Worm (Caenorhabditis elegans) whole organism, L1 larva: ENCODE measurements around the gene C05E4.12.

Source experiments
- C04F5.9 ChIP-seq: sonication (generic microtip); optimal IDR thresholded peaks from 2 replicates; lab custom pipeline; 2016; ENCODE audit warnings: missing genetic modification characterization, missing compliant biosample characterization
- C16A3.4 ChIP-seq: fragments of 150-350 bp; optimal IDR thresholded peaks from 2 replicates; lab custom pipeline; 2014; ENCODE audit warnings: missing biosample characterization, missing genetic modification characterization
- Y116A8C.19 ChIP-seq: sonication (generic microtip); optimal IDR thresholded peaks from 2 replicates; lab custom pipeline; 2016; ENCODE audit warnings: missing compliant biosample characterization, missing genetic modification characterization, borderline replicate concordance
- aly-2 ChIP-seq: fragments of 150-350 bp; optimal IDR thresholded peaks from 2 replicates; lab custom pipeline; 2014; ENCODE audit warnings: missing biosample characterization, missing genetic modification characterization
- ama-1 ChIP-seq: fragments of 150-350 bp; optimal IDR thresholded peaks from 2 replicates; lab custom pipeline; 2014
- ceh-88 ChIP-seq: fragments of 200-800 bp; sonication (Bioruptor generic); IDR thresholded peaks from 2 replicates; pipeline ENCODE4 v1.3.6; 2022; ENCODE audit warnings: missing genetic modification characterization, missing compliant biosample characterization
- ces-1 ChIP-seq: fragments of 150-350 bp; optimal IDR thresholded peaks from 2 replicates; lab custom pipeline; 2014; ENCODE audit warnings: missing biosample characterization, missing genetic modification reagents, missing genetic modification characterization
- efl-1 ChIP-seq, 4 experiments: fragments of 150-350 bp; optimal IDR thresholded peaks in 3 of 4; peaks in 1 of 4; 1 replicate in 1 of 4; 2 replicates in 3 of 4; lab custom pipeline; 2014; ENCODE audit warnings: missing biosample characterization in 2 of 4, missing genetic modification characterization in 2 of 4, missing genetic modification reagents in 2 of 4
- efl-3 ChIP-seq: fragments of 200-800 bp; sonication (Bioruptor generic); optimal IDR thresholded peaks from 2 replicates; lab custom pipeline; 2018; ENCODE audit warnings: mild to moderate bottlenecking, missing genetic modification characterization, missing compliant biosample characterization
- egl-27 ChIP-seq, 2 experiments: fragments of 150-350 bp in 1 of 2; sonication (generic microtip); optimal IDR thresholded peaks; 3 replicates each; lab custom pipeline; 2017 to 2018; ENCODE audit warnings: missing biosample characterization in 2 of 2, missing genetic modification characterization in 2 of 2, missing genetic modification reagents in 2 of 2
- elt-3 ChIP-seq, 6 experiments: fragments of 150-350 bp in 1 of 6; sonication (generic microtip); optimal IDR thresholded peaks; 2 replicates each; lab custom pipeline; 2017 to 2018; ENCODE audit warnings: missing biosample characterization in 6 of 6, missing genetic modification characterization in 6 of 6, inconsistent platforms in 1 of 6
- ets-5 ChIP-seq: fragments of 200-800 bp; sonication (Bioruptor generic); IDR thresholded peaks from 2 replicates; pipeline ENCODE4 v1.3.6; 2022; ENCODE audit warnings: missing genetic modification characterization, missing compliant biosample characterization
- grh-1 ChIP-seq: fragments of 200-800 bp; sonication (Bioruptor generic); IDR thresholded peaks from 2 replicates; pipeline ENCODE4 v1.3.6; 2022; ENCODE audit warnings: missing genetic modification reagents, missing genetic modification characterization, missing compliant biosample characterization
- irx-1 ChIP-seq: sonication (generic microtip); optimal IDR thresholded peaks from 2 replicates; lab custom pipeline; 2016; ENCODE audit warnings: missing genetic modification characterization, missing compliant biosample characterization
- isw-1 ChIP-seq: fragments of 200-800 bp; sonication (Bioruptor generic); IDR thresholded peaks from 2 replicates; pipeline ENCODE4 v1.3.6; 2022; ENCODE audit warnings: missing genetic modification characterization, missing compliant biosample characterization
- jun-1 ChIP-seq: fragments of 150-350 bp; optimal IDR thresholded peaks from 2 replicates; lab custom pipeline; 2014; ENCODE audit warnings: missing biosample characterization, missing genetic modification reagents, missing genetic modification characterization
- lin-13 ChIP-seq: fragments of 150-350 bp; optimal IDR thresholded peaks from 2 replicates; lab custom pipeline; 2014; ENCODE audit warnings: missing biosample characterization, missing genetic modification reagents, missing genetic modification characterization
- lin-14 ChIP-seq: fragments of 200-800 bp; sonication (Bioruptor generic); optimal IDR thresholded peaks from 2 replicates; lab custom pipeline; 2018; ENCODE audit warnings: mild to moderate bottlenecking, missing genetic modification characterization, moderate library complexity, missing compliant biosample characterization
- mdl-1 ChIP-seq, 2 experiments: fragments of 150-350 bp; optimal IDR thresholded peaks; 2 replicates each; lab custom pipeline; 2014 to 2017; ENCODE audit warnings: missing biosample characterization in 2 of 2, missing genetic modification characterization in 2 of 2, inconsistent platforms in 1 of 2
- mef-2 ChIP-seq: fragments of 150-350 bp; optimal IDR thresholded peaks from 2 replicates; lab custom pipeline; 2014; ENCODE audit warnings: missing biosample characterization, missing genetic modification characterization
- mep-1 ChIP-seq: fragments of 150-350 bp; optimal IDR thresholded peaks from 2 replicates; lab custom pipeline; 2014; ENCODE audit warnings: missing biosample characterization, missing genetic modification characterization
- nhr-11 ChIP-seq: fragments of 150-350 bp; optimal IDR thresholded peaks from 2 replicates; lab custom pipeline; 2014; ENCODE audit warnings: missing biosample characterization, missing genetic modification characterization
- nhr-71 ChIP-seq: sonication (generic microtip); optimal IDR thresholded peaks from 2 replicates; lab custom pipeline; 2016; ENCODE audit warnings: mild to moderate bottlenecking, missing genetic modification characterization, moderate library complexity, missing compliant biosample characterization
- nhr-84 ChIP-seq: sonication (generic microtip); optimal IDR thresholded peaks from 2 replicates; lab custom pipeline; 2017; ENCODE audit warnings: missing biosample characterization, missing genetic modification characterization
- nhr-85 ChIP-seq: sonication (generic microtip); peaks from one replicate; lab custom pipeline; 2016; ENCODE audit warnings: missing genetic modification characterization, inconsistent platforms, missing compliant biosample characterization
- nhr-90 ChIP-seq: sonication (generic microtip); optimal IDR thresholded peaks from 2 replicates; lab custom pipeline; 2016; ENCODE audit warnings: mild to moderate bottlenecking, missing genetic modification characterization, missing compliant biosample characterization; ENCODE audit not compliant: poor library complexity
- pax-3 ChIP-seq: fragments of 200-800 bp; sonication (Bioruptor generic); optimal IDR thresholded peaks from 2 replicates; lab custom pipeline; 2018; ENCODE audit warnings: mild to moderate bottlenecking, missing genetic modification characterization, moderate library complexity, missing compliant biosample characterization
- pqm-1 ChIP-seq: sonication (generic microtip); optimal IDR thresholded peaks from 3 replicates; lab custom pipeline; 2017; ENCODE audit warnings: missing biosample characterization, missing genetic modification characterization
- snpc-4 ChIP-seq: fragments of 150-350 bp; optimal IDR thresholded peaks from 2 replicates; lab custom pipeline; 2014; ENCODE audit warnings: missing biosample characterization, missing genetic modification characterization
- sox-4 ChIP-seq: sonication (generic microtip); optimal IDR thresholded peaks from 2 replicates; lab custom pipeline; 2016; ENCODE audit warnings: missing genetic modification characterization, missing compliant biosample characterization
- sptf-1 ChIP-seq: fragments of 150-350 bp; optimal IDR thresholded peaks from 2 replicates; lab custom pipeline; 2014; ENCODE audit warnings: missing biosample characterization, missing genetic modification characterization
- tbx-2 ChIP-seq: sonication (generic microtip); optimal IDR thresholded peaks from 2 replicates; lab custom pipeline; 2016; ENCODE audit warnings: missing genetic modification characterization, missing compliant biosample characterization
- unc-130 ChIP-seq: fragments of 150-350 bp; optimal IDR thresholded peaks from 2 replicates; lab custom pipeline; 2017; ENCODE audit warnings: missing biosample characterization, missing genetic modification characterization, inconsistent platforms
- unc-86 ChIP-seq: sonication (generic microtip); optimal IDR thresholded peaks from 2 replicates; lab custom pipeline; 2016; ENCODE audit warnings: missing genetic modification characterization, missing compliant biosample characterization

Gene C05E4.12

ce11 chrV:756169-756568, 5.6 kb downstream of the C05E4.12 start, which contains the start of gene str-20:
TSS of gene str-20 (plus strand) at chrV:756469.
- no peak for TF ChIP-seq mef-2 (tag; lab: Kevin White, UChicago)
- no peak for TF ChIP-seq lin-14

- no peak for TF ChIP-seq elt-3 (tag; optimal IDR thresholded peaks at IDR 0.05; lab: Kevin White, UChicago)
- no peak for TF ChIP-seq nhr-84 (tag; lab: Kevin White, UChicago)
- TF ChIP-seq ceh-88 (GFP tag; lab: Robert Waterston, UW), result no peak
- TF ChIP-seq C04F5.9 (tag; lab: Kevin White, UChicago), result no peak
- no peak for TF ChIP-seq ces-1 (GFP tag; lab: Kevin White, UChicago)
- no peak for TF ChIP-seq C16A3.4
- TF ChIP-seq nhr-11 (tag; lab: Kevin White, UChicago), result no peak
- no peak for TF ChIP-seq nhr-85 (tag; lab: Kevin White, UChicago)
- no peak for TF ChIP-seq grh-1 (GFP tag; lab: Robert Waterston, UW)
- no peak for TF ChIP-seq snpc-4 (tag; lab: Kevin White, UChicago)
- no peak for TF ChIP-seq ama-1
- TF ChIP-seq ets-5, result no peak
- TF ChIP-seq mep-1 (tag; lab: Kevin White, UChicago), result no peak
Observed at ce11 chrV:752679-753333, 9.0 kb downstream of the C05E4.12 start, which contains the start of the genes str-262 and srp-1. TSS of gene str-262 (minus strand) at chrV:752779. TSS of gene srp-1 (plus strand) at chrV:753283.

- TF ChIP-seq pax-3 (tag; lab: Kevin White, UChicago), result no peak
- TF ChIP-seq sptf-1 (tag; lab: Kevin White, UChicago), result no peak
- no peak for TF ChIP-seq nhr-71 (tag; lab: Kevin White, UChicago)
- no peak for TF ChIP-seq lin-13 (GFP tag; lab: Kevin White, UChicago)
- no peak for TF ChIP-seq tbx-2 (tag; lab: Kevin White, UChicago)
- no peak for TF ChIP-seq pqm-1
- TF ChIP-seq aly-2 (tag; lab: Kevin White, UChicago), result no peak
- no peak for TF ChIP-seq isw-1 (GFP tag; lab: Robert Waterston, UW)
- no peak for TF ChIP-seq elt-3 (tag; optimal IDR thresholded peaks at IDR 0.05; lab: Kevin White, UChicago)
- TF ChIP-seq jun-1 (tag; lab: Kevin White, UChicago), result no peak
- no peak for TF ChIP-seq ets-5
- no peak for TF ChIP-seq unc-86 (tag; lab: Kevin White, UChicago)
- no peak for TF ChIP-seq nhr-90 (tag; lab: Kevin White, UChicago)
- TF ChIP-seq ama-1, result no peak
- TF ChIP-seq efl-3, result no peak
- TF ChIP-seq sox-4 (tag; lab: Kevin White, UChicago), result no peak
- TF ChIP-seq unc-130, result no peak
Observed at ce11 chrV:748044-748443, 13.7 kb downstream of the C05E4.12 start, which contains the start of gene sri-4. TSS of gene sri-4 (plus strand) at chrV:748344.

ce11 chrV:743348-743747, 18.4 kb downstream of the C05E4.12 start, which contains the start of gene str-134:
TSS of gene str-134 (plus strand) at chrV:743648.
- TF ChIP-seq sox-4 (tag; lab: Kevin White, UChicago), result no peak
- TF ChIP-seq egl-27 (tag; optimal IDR thresholded peaks at IDR 0.05; lab: Kevin White, UChicago), result no peak
- TF ChIP-seq Y116A8C.19, result no peak

- TF ChIP-seq tbx-2 (tag; lab: Kevin White, UChicago) (no peak), efl-3 (no peak), irx-1 (tag; lab: Kevin White, UChicago) (no peak), efl-1 (optimal IDR thresholded peaks at IDR 0.05; lab: Kevin White, UChicago) (no peak), efl-1 (GFP tag; optimal IDR thresholded peaks at IDR 0.05 in 1 of 2; lab: Kevin White, UChicago) (peak in 1 of 2 experiments; percentile 32), mdl-1 (tag; optimal IDR thresholded peaks at IDR 0.05; lab: Kevin White, UChicago) (no peak), ces-1 (GFP tag; lab: Kevin White, UChicago) (no peak)
Observed at ce11 chrV:741820-742219, 20.0 kb downstream of the C05E4.12 start, which contains the start of gene C05E4.7. TSS of gene C05E4.7 (plus strand) at chrV:742120.
